Worm (Caenorhabditis elegans): ENCODE measurements around the gene nas-14.

DNA sequence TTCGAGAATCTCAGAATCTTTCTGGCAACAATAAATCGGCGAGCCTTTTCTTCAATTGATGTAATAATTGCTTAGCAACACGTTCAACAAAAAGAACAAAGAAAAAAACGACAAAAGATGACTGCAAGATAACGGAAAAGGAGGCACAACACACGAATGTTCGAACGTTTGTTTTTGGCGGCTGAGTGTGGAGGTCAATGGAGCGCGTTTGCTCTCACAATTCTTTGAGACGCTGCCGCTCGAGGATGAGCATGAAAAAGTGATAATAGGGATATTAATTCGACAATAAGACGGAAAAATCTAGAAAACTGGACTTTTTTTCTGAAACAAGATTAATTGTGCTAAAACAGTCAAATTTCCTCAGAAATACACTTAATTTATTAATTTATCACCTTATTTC lies 35.5 kb downstream of the nas-14 start:
- TF ChIP-seq F13H6.1 (tag; optimal IDR thresholded peaks at IDR 0.05) (no peak), ZK546.5 (tag; optimal IDR thresholded peaks at IDR 0.05) (no peak), nhr-11 (tag; optimal IDR thresholded peaks at IDR 0.05) (no peak), snpc-4 (tag; optimal IDR thresholded peaks at IDR 0.05) (no peak), Y55F3AM.14 (GFP tag; optimal IDR thresholded peaks at IDR 0.05) (no peak)
